Fruit fly (Drosophila melanogaster): ENCODE data around the gene Exo84.

Gene Exo84

DNA sequence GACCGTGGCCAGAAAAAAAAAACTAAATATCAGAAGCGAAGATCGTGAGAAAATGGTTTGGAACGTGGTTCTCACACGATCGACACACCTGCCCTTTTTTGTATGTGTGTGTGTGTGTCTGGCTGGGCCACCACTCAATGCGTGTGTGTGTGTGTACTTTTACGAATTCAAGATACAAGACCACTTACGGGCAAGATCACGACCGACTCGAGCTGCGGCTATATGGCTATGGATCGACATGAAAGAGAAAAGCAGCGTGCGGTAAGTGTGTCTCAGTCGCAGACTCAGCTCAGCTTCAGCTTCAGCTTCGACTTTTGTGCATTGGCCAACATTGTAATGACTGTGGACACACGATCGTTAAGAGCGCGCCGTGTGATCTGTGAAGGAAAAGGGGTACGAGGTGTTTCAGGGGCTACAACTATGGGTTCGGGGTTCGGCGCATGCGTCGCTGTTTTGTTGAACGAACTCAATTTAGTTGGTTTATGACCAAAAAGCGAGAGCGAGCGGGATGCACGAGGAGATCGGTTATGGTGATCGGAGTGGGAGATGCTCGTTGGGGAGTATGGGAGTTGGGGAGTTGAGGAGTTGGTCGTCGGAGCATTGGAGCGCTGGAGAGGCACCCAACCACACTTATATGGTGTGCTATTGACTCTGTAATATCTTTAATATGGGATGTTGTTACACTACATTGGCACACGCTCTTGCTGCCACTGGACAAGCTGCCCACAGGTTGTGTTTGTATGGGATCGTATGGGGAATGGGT lies 49.3 kb downstream of the Exo84 start (continued):
- peak; percentile 51 for TF ChIP-seq Blimp-1 (GFP tag; optimal IDR thresholded peaks at IDR 0.05)
- peak; percentile 19 for TF ChIP-seq mirr (GFP tag; optimal IDR thresholded peaks at IDR 0.05)
- TF ChIP-seq cwo (GFP tag; optimal IDR thresholded peaks at IDR 0.05): peak; percentile 56
- TF ChIP-seq sd (tag; optimal IDR thresholded peaks at IDR 0.05): peak; percentile 64
- TF ChIP-seq Pdp1 (GFP tag; optimal IDR thresholded peaks at IDR 0.05): no peak
- TF ChIP-seq Abd-B (GFP tag; optimal IDR thresholded peaks at IDR 0.05): peak; percentile 26
- peak; percentile 98 for TF ChIP-seq pros (GFP tag; optimal IDR thresholded peaks at IDR 0.05)
- peak; percentile 90 for TF ChIP-seq HLHmδ (GFP tag; optimal IDR thresholded peaks at IDR 0.05)
- TF ChIP-seq abd-A (tag; optimal IDR thresholded peaks at IDR 0.05): peak; percentile 91
- TF ChIP-seq Med (GFP tag): peak; percentile 71
- TF ChIP-seq CG10543 (GFP tag; optimal IDR thresholded peaks at IDR 0.05): peak; percentile 77
- TF ChIP-seq crol (GFP tag; IDR thresholded peaks at IDR 0.05): peak; percentile 72
- TF ChIP-seq CG32772 (GFP tag; IDR thresholded peaks at IDR 0.05): peak; percentile 27; the same call in 1 of the 2 replicates
- peak; percentile 94 for TF ChIP-seq ac (GFP tag; optimal IDR thresholded peaks at IDR 0.05)
- TF ChIP-seq grn (GFP tag; optimal IDR thresholded peaks at IDR 0.05): peak; percentile 77
- TF ChIP-seq CG13424 (tag; optimal IDR thresholded peaks at IDR 0.05): no peak

DNA sequence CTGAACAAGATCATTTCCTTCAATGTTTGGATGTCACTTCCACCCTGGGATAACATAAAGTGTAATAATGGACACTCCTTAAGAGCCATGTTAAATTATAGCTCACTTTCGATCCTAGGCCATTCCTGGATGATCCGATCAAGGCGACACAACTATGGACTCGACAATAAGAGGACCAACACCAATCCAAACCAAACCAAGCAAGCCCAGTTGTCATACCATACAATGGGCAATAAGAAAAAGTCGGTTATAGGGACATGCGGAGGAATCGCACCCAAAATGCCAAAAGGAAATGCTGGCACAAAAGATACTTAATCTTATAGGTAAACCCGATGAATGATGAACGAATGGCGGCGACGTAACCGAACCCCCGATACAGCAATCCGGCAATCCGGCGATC lies 50.0 kb downstream of the Exo84 start:
- TF ChIP-seq chm (GFP tag; IDR thresholded peaks at IDR 0.05): no peak
- no peak for TF ChIP-seq CG18476 (GFP tag; optimal IDR thresholded peaks at IDR 0.05)
- no peak for TF ChIP-seq Ptx1 (GFP tag; IDR thresholded peaks at IDR 0.05)
- peak; percentile 83 for TF ChIP-seq sens (GFP tag)
- TF ChIP-seq vfl (GFP tag; optimal IDR thresholded peaks at IDR 0.05): no peak
- TF ChIP-seq corto (GFP tag; optimal IDR thresholded peaks at IDR 0.05): peak; percentile 34
- TF ChIP-seq p53 (GFP tag; optimal IDR thresholded peaks at IDR 0.05): no peak
- TF ChIP-seq Bteb2 (GFP tag; optimal IDR thresholded peaks at IDR 0.05): no peak
- TF ChIP-seq Dll (GFP tag; IDR thresholded peaks at IDR 0.05; ENCODE audit: partially characterized antibody): 0 out of 4 replicates have a peak, but pooled peaks have one; percentile 14
- peak; percentile 91 for TF ChIP-seq Elba2 (GFP tag; optimal IDR thresholded peaks at IDR 0.05)
- TF ChIP-seq tx (GFP tag; optimal IDR thresholded peaks at IDR 0.05): no peak
- TF ChIP-seq sna (GFP tag; IDR thresholded peaks at IDR 0.05; ENCODE audit: partially characterized antibody): no peak
- TF ChIP-seq toy (GFP tag; IDR thresholded peaks at IDR 0.05): no peak
- TF ChIP-seq CG3726 (GFP tag; IDR thresholded peaks at IDR 0.05): no peak
- no peak for TF ChIP-seq Med (GFP tag)
- TF ChIP-seq sim (GFP tag; IDR thresholded peaks at IDR 0.05): no peak
- 0 out of 3 replicates have a peak, but pooled peaks have one; percentile 43 for TF ChIP-seq CG2199 (GFP tag; IDR thresholded peaks at IDR 0.05)

DNA sequence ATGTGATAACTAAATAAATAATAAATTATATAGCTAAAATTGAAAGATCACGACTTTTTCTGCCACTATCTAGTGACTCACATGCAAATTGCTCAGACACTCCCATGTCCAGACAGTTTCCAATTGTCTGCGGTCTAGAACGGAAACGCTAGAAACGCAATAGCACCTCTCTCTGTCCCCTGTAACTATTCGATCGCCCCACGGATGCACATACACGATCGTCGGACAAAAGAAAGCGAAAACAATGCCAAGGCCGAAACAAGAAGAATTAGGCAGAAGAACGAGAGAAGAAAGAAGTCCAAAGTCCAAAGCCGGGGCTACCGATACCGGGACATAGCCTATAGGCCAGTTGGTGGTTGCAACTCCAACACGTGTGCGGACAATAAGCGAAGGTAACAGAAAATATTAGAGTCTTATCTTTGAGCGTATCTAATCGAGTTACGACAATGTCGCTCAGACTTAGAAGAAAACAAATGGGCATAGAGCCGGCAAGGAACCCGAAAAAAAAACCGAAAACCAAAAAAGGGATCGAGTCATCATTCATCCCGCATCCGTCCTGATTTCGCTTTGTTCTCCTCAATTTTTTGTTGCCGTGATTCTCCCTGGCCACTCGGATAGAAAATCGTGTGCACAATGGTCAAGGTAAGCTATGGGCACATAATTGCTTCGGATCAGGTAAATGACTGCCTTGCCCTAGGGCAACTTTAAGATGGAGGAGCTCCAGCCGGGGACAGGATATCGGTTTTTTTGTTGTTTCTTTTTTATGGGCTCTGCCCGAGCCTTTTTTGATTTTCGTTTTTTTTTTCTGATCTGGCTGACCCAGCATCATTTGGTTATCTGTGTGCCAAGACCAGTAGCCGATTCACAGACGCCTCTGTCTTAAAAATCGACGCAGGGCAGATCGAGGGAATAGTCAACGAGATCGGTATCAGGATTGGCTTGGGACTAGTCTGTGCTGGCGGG lies 51.1 kb downstream of the Exo84 start:
- TF ChIP-seq z (GFP tag; IDR thresholded peaks at IDR 0.05) (peak; percentile 75; the same call in 2 of the 3 replicates), sens (GFP tag) (peak; percentile 78), Elba2 (GFP tag; optimal IDR thresholded peaks at IDR 0.05) (peak; percentile 43), schlank (tag; optimal IDR thresholded peaks at IDR 0.05) (no peak), gsb-n (tag; optimal IDR thresholded peaks at IDR 0.05) (peak; percentile 72), twi (tag; optimal IDR thresholded peaks at IDR 0.05) (peak; percentile 1), sqz (GFP tag; optimal IDR thresholded peaks at IDR 0.05) (peak; percentile 81), grn (GFP tag; optimal IDR thresholded peaks at IDR 0.05) (peak; percentile 81), CG5180 (GFP tag; optimal IDR thresholded peaks at IDR 0.05) (peak; percentile 79), CG12659 (GFP tag; optimal IDR thresholded peaks at IDR 0.05) (no peak), CG17385 (GFP tag; optimal IDR thresholded peaks at IDR 0.05) (no peak), row (GFP tag; IDR thresholded peaks at IDR 0.05) (0 out of 3 replicates have a peak, but pooled peaks have one; percentile 9), HLHmδ (GFP tag; optimal IDR thresholded peaks at IDR 0.05) (peak; percentile 90), CG15479 (GFP tag; optimal IDR thresholded peaks at IDR 0.05) (peak; percentile 13), CG18476 (GFP tag; optimal IDR thresholded peaks at IDR 0.05) (peak; percentile 99), Blimp-1 (GFP tag; optimal IDR thresholded peaks at IDR 0.05) (peak; percentile 98), sisA (GFP tag; IDR thresholded peaks at IDR 0.05) (no peak), Dll (GFP tag; IDR thresholded peaks at IDR 0.05; ENCODE audit: partially characterized antibody) (0 out of 4 replicates have a peak, but pooled peaks have one; percentile 13)

Measured in whole organism, embryonic.